Worm (Caenorhabditis elegans) whole organism, L1 larva: ENCODE measurements around the gene rml-3.

Experiments used
- C04F5.9 ChIP-seq: sonication (generic microtip); optimal IDR thresholded peaks from 2 replicates; lab custom pipeline; 2016; ENCODE audit warnings: missing genetic modification characterization, missing compliant biosample characterization
- C34B4.2 ChIP-seq: sonication (generic microtip); optimal IDR thresholded peaks from 2 replicates; lab custom pipeline; 2017; ENCODE audit warnings: mild to moderate bottlenecking, missing genetic modification characterization, missing compliant biosample characterization
- F16B12.6 ChIP-seq: fragments of 150-350 bp; optimal IDR thresholded peaks from 2 replicates; lab custom pipeline; 2014; ENCODE audit warnings: missing biosample characterization, missing genetic modification characterization
- aha-1 ChIP-seq: fragments of 150-350 bp; optimal IDR thresholded peaks from 2 replicates; lab custom pipeline; 2014; ENCODE audit warnings: missing biosample characterization, missing genetic modification characterization
- aly-2 ChIP-seq: fragments of 150-350 bp; optimal IDR thresholded peaks from 2 replicates; lab custom pipeline; 2014; ENCODE audit warnings: missing biosample characterization, missing genetic modification characterization
- ama-1 ChIP-seq: fragments of 150-350 bp; optimal IDR thresholded peaks from 2 replicates; lab custom pipeline; 2014
- blmp-1 ChIP-seq: fragments of 150-350 bp; optimal IDR thresholded peaks from 2 replicates; lab custom pipeline; 2014; ENCODE audit warnings: missing biosample characterization, missing genetic modification characterization
- ceh-63 ChIP-seq: fragments of 200-800 bp; sonication (Bioruptor generic); optimal IDR thresholded peaks from 2 replicates; lab custom pipeline; 2018; ENCODE audit warnings: mild to moderate bottlenecking, missing genetic modification characterization, missing compliant biosample characterization
- ceh-8 ChIP-seq: fragments of 200-800 bp; sonication (Bioruptor generic); optimal IDR thresholded peaks from 2 replicates; lab custom pipeline; 2018; ENCODE audit warnings: mild to moderate bottlenecking, missing genetic modification characterization, moderate library complexity, missing compliant biosample characterization
- ceh-88 ChIP-seq: fragments of 200-800 bp; sonication (Bioruptor generic); IDR thresholded peaks from 2 replicates; pipeline ENCODE4 v1.3.6; 2022; ENCODE audit warnings: missing genetic modification characterization, missing compliant biosample characterization
- ceh-90 ChIP-seq: sonication (generic microtip); optimal IDR thresholded peaks from 2 replicates; lab custom pipeline; 2016; ENCODE audit warnings: missing genetic modification characterization, missing compliant biosample characterization
- ces-1 ChIP-seq: fragments of 150-350 bp; optimal IDR thresholded peaks from 2 replicates; lab custom pipeline; 2014; ENCODE audit warnings: missing biosample characterization, missing genetic modification reagents, missing genetic modification characterization
- efl-1 ChIP-seq, 4 experiments: fragments of 150-350 bp; optimal IDR thresholded peaks in 3 of 4; peaks in 1 of 4; 1 replicate in 1 of 4; 2 replicates in 3 of 4; lab custom pipeline; 2014; ENCODE audit warnings: missing biosample characterization in 2 of 4, missing genetic modification characterization in 2 of 4, missing genetic modification reagents in 2 of 4
- efl-3 ChIP-seq: fragments of 200-800 bp; sonication (Bioruptor generic); optimal IDR thresholded peaks from 2 replicates; lab custom pipeline; 2018; ENCODE audit warnings: mild to moderate bottlenecking, missing genetic modification characterization, missing compliant biosample characterization
- elt-3 ChIP-seq, 6 experiments: fragments of 150-350 bp in 1 of 6; sonication (generic microtip); optimal IDR thresholded peaks; 2 replicates each; lab custom pipeline; 2017 to 2018; ENCODE audit warnings: missing biosample characterization in 6 of 6, missing genetic modification characterization in 6 of 6, inconsistent platforms in 1 of 6
- ets-5 ChIP-seq: fragments of 200-800 bp; sonication (Bioruptor generic); IDR thresholded peaks from 2 replicates; pipeline ENCODE4 v1.3.6; 2022; ENCODE audit warnings: missing genetic modification characterization, missing compliant biosample characterization
- fkh-10 ChIP-seq: sonication (generic microtip); optimal IDR thresholded peaks from 2 replicates; lab custom pipeline; 2017; ENCODE audit warnings: missing biosample characterization, missing genetic modification reagents, missing genetic modification characterization
- fkh-8 ChIP-seq: sonication (generic microtip); optimal IDR thresholded peaks from 2 replicates; lab custom pipeline; 2016; ENCODE audit warnings: mild to moderate bottlenecking, missing genetic modification characterization, missing compliant biosample characterization
- fos-1 ChIP-seq: fragments of 150-350 bp; optimal IDR thresholded peaks from 2 replicates; lab custom pipeline; 2014; ENCODE audit warnings: missing biosample characterization, missing genetic modification characterization
- grh-1 ChIP-seq: fragments of 200-800 bp; sonication (Bioruptor generic); IDR thresholded peaks from 2 replicates; pipeline ENCODE4 v1.3.6; 2022; ENCODE audit warnings: missing genetic modification reagents, missing genetic modification characterization, missing compliant biosample characterization
- hlh-17 ChIP-seq: fragments of 200-800 bp; sonication (Bioruptor generic); optimal IDR thresholded peaks from 2 replicates; lab custom pipeline; 2018; ENCODE audit warnings: missing genetic modification characterization, mild to moderate bottlenecking, missing compliant biosample characterization, moderate library complexity, borderline replicate concordance
- jun-1 ChIP-seq: fragments of 150-350 bp; optimal IDR thresholded peaks from 2 replicates; lab custom pipeline; 2014; ENCODE audit warnings: missing biosample characterization, missing genetic modification reagents, missing genetic modification characterization
- lin-14 ChIP-seq: fragments of 200-800 bp; sonication (Bioruptor generic); optimal IDR thresholded peaks from 2 replicates; lab custom pipeline; 2018; ENCODE audit warnings: mild to moderate bottlenecking, missing genetic modification characterization, moderate library complexity, missing compliant biosample characterization
- lir-3 ChIP-seq: sonication (generic microtip); optimal IDR thresholded peaks from 2 replicates; lab custom pipeline; 2016; ENCODE audit warnings: mild to moderate bottlenecking, missing genetic modification characterization, moderate library complexity, missing compliant biosample characterization; ENCODE audit not compliant: poor library complexity
- mab-9 ChIP-seq: fragments of 200-800 bp; sonication (Bioruptor generic); IDR thresholded peaks from 2 replicates; pipeline ENCODE4 v1.3.6; 2022; ENCODE audit warnings: missing genetic modification reagents, missing genetic modification characterization, missing compliant biosample characterization
- mdl-1 ChIP-seq, 2 experiments: fragments of 150-350 bp; optimal IDR thresholded peaks; 2 replicates each; lab custom pipeline; 2014 to 2017; ENCODE audit warnings: missing biosample characterization in 2 of 2, missing genetic modification characterization in 2 of 2, inconsistent platforms in 1 of 2
- mep-1 ChIP-seq: fragments of 150-350 bp; optimal IDR thresholded peaks from 2 replicates; lab custom pipeline; 2014; ENCODE audit warnings: missing biosample characterization, missing genetic modification characterization
- nhr-12 ChIP-seq: sonication (generic microtip); optimal IDR thresholded peaks from 2 replicates; lab custom pipeline; 2017; ENCODE audit warnings: missing biosample characterization, missing genetic modification characterization
- nhr-19 ChIP-seq: fragments of 200-800 bp; sonication (Bioruptor generic); conservative IDR thresholded peaks from 2 replicates; pipeline ENCODE4 v1.3.6; 2022; ENCODE audit warnings: missing genetic modification characterization, missing compliant biosample characterization
- nhr-20 ChIP-seq: sonication (generic microtip); optimal IDR thresholded peaks from 2 replicates; lab custom pipeline; 2016; ENCODE audit warnings: mild to moderate bottlenecking, missing genetic modification characterization, missing compliant biosample characterization
- nhr-47 ChIP-seq: sonication (generic microtip); optimal IDR thresholded peaks from 2 replicates; lab custom pipeline; 2016; ENCODE audit warnings: mild to moderate bottlenecking, missing genetic modification characterization, moderate library complexity, missing compliant biosample characterization
- nhr-71 ChIP-seq: sonication (generic microtip); optimal IDR thresholded peaks from 2 replicates; lab custom pipeline; 2016; ENCODE audit warnings: mild to moderate bottlenecking, missing genetic modification characterization, moderate library complexity, missing compliant biosample characterization
- nhr-85 ChIP-seq: sonication (generic microtip); peaks from one replicate; lab custom pipeline; 2016; ENCODE audit warnings: missing genetic modification characterization, inconsistent platforms, missing compliant biosample characterization
- nhr-90 ChIP-seq: sonication (generic microtip); optimal IDR thresholded peaks from 2 replicates; lab custom pipeline; 2016; ENCODE audit warnings: mild to moderate bottlenecking, missing genetic modification characterization, missing compliant biosample characterization; ENCODE audit not compliant: poor library complexity
- pag-3 ChIP-seq: sonication (generic microtip); optimal IDR thresholded peaks from 2 replicates; lab custom pipeline; 2017; ENCODE audit warnings: missing genetic modification characterization, mild to moderate bottlenecking, missing compliant biosample characterization, antibody characterized with exemption, borderline replicate concordance; ENCODE audit not compliant: insufficient read depth
- snpc-4 ChIP-seq: fragments of 150-350 bp; optimal IDR thresholded peaks from 2 replicates; lab custom pipeline; 2014; ENCODE audit warnings: missing biosample characterization, missing genetic modification characterization
- sox-4 ChIP-seq: sonication (generic microtip); optimal IDR thresholded peaks from 2 replicates; lab custom pipeline; 2016; ENCODE audit warnings: missing genetic modification characterization, missing compliant biosample characterization
- sptf-1 ChIP-seq: fragments of 150-350 bp; optimal IDR thresholded peaks from 2 replicates; lab custom pipeline; 2014; ENCODE audit warnings: missing biosample characterization, missing genetic modification characterization
- unc-62 ChIP-seq: fragments of 150-350 bp; optimal IDR thresholded peaks from 2 replicates; lab custom pipeline; 2014; ENCODE audit warnings: missing biosample characterization, missing genetic modification reagents, missing genetic modification characterization
- vab-15 ChIP-seq: sonication (generic microtip); optimal IDR thresholded peaks from 2 replicates; lab custom pipeline; 2017; ENCODE audit warnings: missing genotype, mild to moderate bottlenecking, missing genetic modification characterization, missing compliant biosample characterization
- zip-4 ChIP-seq: fragments of 200-800 bp; sonication (Bioruptor generic); optimal IDR thresholded peaks from 2 replicates; lab custom pipeline; 2018; ENCODE audit warnings: mild to moderate bottlenecking, missing genetic modification characterization, moderate library complexity, missing compliant biosample characterization
- ztf-11 ChIP-seq, 2 experiments: sonication (generic microtip); optimal IDR thresholded peaks; 2 replicates each; lab custom pipeline; 2016 to 2017; ENCODE audit warnings: missing genetic modification characterization in 2 of 2, missing biosample characterization in 1 of 2, missing compliant biosample characterization in 1 of 2
- ztf-4 ChIP-seq: fragments of 150-350 bp; optimal IDR thresholded peaks from 2 replicates; lab custom pipeline; 2014; ENCODE audit warnings: missing biosample characterization, missing genetic modification characterization

Gene rml-3

ce11 chrX:6238973-6239372 lies at the start of gene rml-3:
rml-3 (minus strand) TSS chrX:6239065.
- TF ChIP-seq grh-1 (GFP tag; lab: Robert Waterston, UW) (no peak), blmp-1 (peak; percentile 19), fos-1 (no peak), unc-62 (GFP tag; lab: Kevin White, UChicago) (no peak), nhr-85 (tag; lab: Kevin White, UChicago) (peak; percentile 25), lin-14 (GFP tag; lab: Kevin White, UChicago) (peak; percentile 25), F16B12.6 (tag; lab: Kevin White, UChicago) (no peak), nhr-12 (no peak), ceh-90 (no peak), C34B4.2 (tag; lab: Kevin White, UChicago) (no peak), efl-3 (GFP tag; lab: Kevin White, UChicago) (no peak), ces-1 (GFP tag; lab: Kevin White, UChicago) (no peak), sox-4 (no peak), mab-9 (GFP tag; lab: Robert Waterston, UW) (no peak), efl-1 (optimal IDR thresholded peaks at IDR 0.05; lab: Kevin White, UChicago) (no peak), efl-1 (GFP tag; optimal IDR thresholded peaks at IDR 0.05 in 1 of 2; lab: Kevin White, UChicago) (no peak), ztf-11 (tag; optimal IDR thresholded peaks at IDR 0.05; lab: Kevin White, UChicago) (no peak), ets-5 (no peak), ceh-63 (GFP tag; lab: Kevin White, UChicago) (no peak), fkh-8 (tag; lab: Kevin White, UChicago) (no peak), elt-3 (tag; optimal IDR thresholded peaks at IDR 0.05; lab: Kevin White, UChicago) (no peak), hlh-17 (no peak), mdl-1 (tag; optimal IDR thresholded peaks at IDR 0.05; lab: Kevin White, UChicago) (no peak), ceh-8 (GFP tag; lab: Kevin White, UChicago) (no peak)

- TF ChIP-seq C04F5.9, result no peak
- no peak for TF ChIP-seq blmp-1
- no peak for TF ChIP-seq sptf-1 (tag; lab: Kevin White, UChicago)
- no peak for TF ChIP-seq aha-1 (tag; lab: Kevin White, UChicago)
- no peak for TF ChIP-seq lir-3 (tag; lab: Kevin White, UChicago)
- TF ChIP-seq mep-1 (tag; lab: Kevin White, UChicago), result no peak
- TF ChIP-seq mab-9 (GFP tag; lab: Robert Waterston, UW), result no peak
- no peak for TF ChIP-seq fkh-10
- TF ChIP-seq zip-4 (GFP tag; lab: Kevin White, UChicago), result no peak
- no peak for TF ChIP-seq nhr-20 (tag; lab: Kevin White, UChicago)
Observed at ce11 chrX:6286154-6286553, 47.3 kb upstream of the rml-3 start.

- 0 out of 2 replicates have a peak, but pooled peaks have one; percentile 17 for TF ChIP-seq nhr-19 (GFP tag; lab: Robert Waterston, UW)
- TF ChIP-seq nhr-85 (tag; lab: Kevin White, UChicago), result peak; percentile 77
- TF ChIP-seq C04F5.9, result no peak
- no peak for TF ChIP-seq ztf-4 (tag; lab: Kevin White, UChicago)
- no peak for TF ChIP-seq ceh-88 (GFP tag; lab: Robert Waterston, UW)
- TF ChIP-seq lin-14 (GFP tag; lab: Kevin White, UChicago), result peak; percentile 28
- no peak for TF ChIP-seq snpc-4 (tag; lab: Kevin White, UChicago)
- TF ChIP-seq jun-1 (tag; lab: Kevin White, UChicago), result no peak
- no peak for TF ChIP-seq fos-1
- peak; percentile 79 for TF ChIP-seq ama-1
- TF ChIP-seq nhr-90 (tag; lab: Kevin White, UChicago), result peak; percentile 29
- peak; percentile 56 for TF ChIP-seq aly-2
- TF ChIP-seq pag-3 (tag; lab: Kevin White, UChicago), result no peak
- TF ChIP-seq vab-15 (tag; lab: Kevin White, UChicago), result no peak
- peak; percentile 13 for TF ChIP-seq nhr-71
- TF ChIP-seq nhr-47, result peak; percentile 34
- peak in 1 of 6 experiments; percentile 53 for TF ChIP-seq elt-3 (tag; optimal IDR thresholded peaks at IDR 0.05; lab: Kevin White, UChicago)
- peak; percentile 3 for TF ChIP-seq blmp-1
Observed at ce11 chrX:6280998-6281397, 42.1 kb upstream of the rml-3 start.
